Worm (Caenorhabditis elegans): ENCODE data around the gene ZC513.2.
"Not testable (repeated sequence)": the region's sequence is repeated elsewhere in the genome, so short reads cannot be mapped to it uniquely, and the experiment has no call there.

ce11 chrV:8057771-8058170 is 3.5 kb downstream of the ZC513.2 start:
- not testable (repeated sequence) for TF ChIP-seq nhr-12 (tag; optimal IDR thresholded peaks at IDR 0.05); lsy-2 (tag; optimal IDR thresholded peaks at IDR 0.05); nhr-19 (GFP tag; conservative IDR thresholded peaks at IDR 0.05); nhr-28 (tag; optimal IDR thresholded peaks at IDR 0.05); nhr-237 (tag; optimal IDR thresholded peaks at IDR 0.05); pag-3 (tag; optimal IDR thresholded peaks at IDR 0.05; ENCODE audit: borderline replicate concordance, insufficient read depth); ztf-4 (tag; optimal IDR thresholded peaks at IDR 0.05); blmp-1 (tag; optimal IDR thresholded peaks at IDR 0.05)

Measured in whole organism, L1 larva.